Worm (Caenorhabditis elegans) whole organism, early embryonic: ENCODE results near the gene F53A2.9.

ENCODE experiments used
- B0310.2 ChIP-seq: sonication (generic microtip); optimal IDR thresholded peaks from 2 replicates; lab custom pipeline; 2016; ENCODE audit warnings: mild to moderate bottlenecking, missing genetic modification characterization, missing compliant biosample characterization
- F13C5.2 ChIP-seq: sonication (generic microtip); optimal IDR thresholded peaks from 2 replicates; lab custom pipeline; 2017; ENCODE audit warnings: mild to moderate bottlenecking, missing genetic modification characterization, inconsistent platforms, missing compliant biosample characterization
- aly-1 ChIP-seq: sonication (generic microtip); optimal IDR thresholded peaks from 2 replicates; lab custom pipeline; 2016; ENCODE audit warnings: missing genetic modification characterization, missing compliant biosample characterization
- ama-1 ChIP-seq: fragments of 150-350 bp; optimal IDR thresholded peaks from 2 replicates; lab custom pipeline; 2014
- ceh-13 ChIP-seq: fragments of 200-800 bp; sonication (Bioruptor generic); optimal IDR thresholded peaks from 2 replicates; lab custom pipeline; 2018; ENCODE audit warnings: mild to moderate bottlenecking, missing genetic modification characterization, missing compliant biosample characterization
- ceh-36 ChIP-seq: sonication (generic microtip); optimal IDR thresholded peaks from 2 replicates; lab custom pipeline; 2016; ENCODE audit warnings: missing genetic modification characterization, inconsistent platforms, missing compliant biosample characterization
- ets-7 ChIP-seq: sonication (generic microtip); optimal IDR thresholded peaks from 2 replicates; lab custom pipeline; 2016; ENCODE audit warnings: missing genotype, missing genetic modification characterization, missing compliant biosample characterization
- flt-1 ChIP-seq: fragments of 200-800 bp; sonication (Bioruptor generic); IDR thresholded peaks from 2 replicates; pipeline ENCODE4 v1.3.6; 2022; ENCODE audit warnings: missing genetic modification characterization, missing compliant biosample characterization
- hmbx-1 ChIP-seq: sonication (generic microtip); optimal IDR thresholded peaks from 2 replicates; lab custom pipeline; 2016; ENCODE audit warnings: mild to moderate bottlenecking, missing genetic modification characterization, missing compliant biosample characterization
- hmg-4 ChIP-seq: fragments of 200-800 bp; sonication (Bioruptor generic); optimal IDR thresholded peaks from 2 replicates; lab custom pipeline; 2018; ENCODE audit warnings: mild to moderate bottlenecking, missing genetic modification characterization, missing compliant biosample characterization
- hnd-1 ChIP-seq: sonication (generic microtip); optimal IDR thresholded peaks from 2 replicates; lab custom pipeline; 2016; ENCODE audit warnings: missing genetic modification characterization, missing compliant biosample characterization
- pes-1 ChIP-seq: fragments of 200-800 bp; sonication (Bioruptor generic); IDR thresholded peaks from 2 replicates; pipeline ENCODE4 v1.3.6; 2022; ENCODE audit warnings: missing genetic modification reagents, missing genetic modification characterization, missing compliant biosample characterization
- scrt-1 ChIP-seq: fragments of 200-800 bp; sonication (Bioruptor generic); IDR thresholded peaks from 2 replicates; pipeline ENCODE4 v1.3.6; 2022; ENCODE audit warnings: missing genetic modification characterization, missing compliant biosample characterization
- sea-1 ChIP-seq: fragments of 200-800 bp; sonication (Bioruptor generic); conservative IDR thresholded peaks from 2 replicates; pipeline ENCODE4 v1.3.6; 2022; ENCODE audit warnings: missing genetic modification characterization, missing compliant biosample characterization
- tbx-11 ChIP-seq: fragments of 200-800 bp; sonication (Bioruptor generic); IDR thresholded peaks from 2 replicates; pipeline ENCODE4 v1.3.6; 2022; ENCODE audit warnings: missing genetic modification characterization, missing compliant biosample characterization
- tbx-37 ChIP-seq: fragments of 200-800 bp; sonication (Bioruptor generic); conservative IDR thresholded peaks from 2 replicates; pipeline ENCODE4 v1.3.6; 2022; ENCODE audit warnings: missing genetic modification reagents, missing genetic modification characterization, missing compliant biosample characterization
- tra-4 ChIP-seq: sonication (generic microtip); optimal IDR thresholded peaks from 2 replicates; lab custom pipeline; 2017; ENCODE audit warnings: missing genetic modification characterization, missing compliant biosample characterization

The F53A2.9 gene

DNA sequence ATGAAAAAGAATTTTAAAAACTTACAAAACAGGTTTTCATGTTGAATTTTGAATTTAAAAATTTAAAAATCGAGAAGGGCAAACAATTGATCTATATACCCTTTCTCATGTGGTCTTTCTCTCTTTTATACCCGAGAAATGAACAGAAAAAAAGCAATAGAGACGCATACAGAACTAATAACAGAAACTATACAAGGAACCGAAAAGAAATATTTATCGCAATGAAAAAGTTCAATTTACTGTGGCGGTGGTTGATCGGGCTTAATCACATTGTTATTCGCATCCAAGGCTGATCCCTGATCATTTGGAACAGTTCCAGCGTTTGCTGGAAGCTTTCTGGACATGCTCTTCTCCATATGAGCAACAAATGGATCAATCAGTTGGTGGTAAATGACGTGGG, 19.1 kb upstream of the F53A2.9 start, which contains the start of gene T03F6.10:
TSS of gene T03F6.10 (minus strand) at position 101 of the 400 bp plus-strand sequence.
- TF ChIP-seq aly-1 (tag; lab: Kevin White, UChicago) (no peak), tbx-37 (GFP tag; lab: Robert Waterston, UW) (no peak), sea-1 (GFP tag; lab: Robert Waterston, UW) (no peak), ets-7 (tag; lab: Kevin White, UChicago) (no peak), pes-1 (GFP tag; lab: Robert Waterston, UW) (no peak), hmg-4 (GFP tag; lab: Kevin White, UChicago) (no peak), flt-1 (GFP tag; lab: Robert Waterston, UW) (no peak), B0310.2 (tag; lab: Kevin White, UChicago) (no peak), hnd-1 (tag; lab: Kevin White, UChicago) (no peak), ceh-36 (tag; lab: Kevin White, UChicago) (no peak), F13C5.2 (tag; lab: Kevin White, UChicago) (no peak), ceh-13 (GFP tag; lab: Kevin White, UChicago) (no peak), hmbx-1 (no peak), scrt-1 (GFP tag; lab: Robert Waterston, UW) (no peak), ama-1 (lab: Kevin White, UChicago) (no peak), tbx-11 (GFP tag; lab: Robert Waterston, UW) (no peak), tra-4 (no peak)

DNA sequence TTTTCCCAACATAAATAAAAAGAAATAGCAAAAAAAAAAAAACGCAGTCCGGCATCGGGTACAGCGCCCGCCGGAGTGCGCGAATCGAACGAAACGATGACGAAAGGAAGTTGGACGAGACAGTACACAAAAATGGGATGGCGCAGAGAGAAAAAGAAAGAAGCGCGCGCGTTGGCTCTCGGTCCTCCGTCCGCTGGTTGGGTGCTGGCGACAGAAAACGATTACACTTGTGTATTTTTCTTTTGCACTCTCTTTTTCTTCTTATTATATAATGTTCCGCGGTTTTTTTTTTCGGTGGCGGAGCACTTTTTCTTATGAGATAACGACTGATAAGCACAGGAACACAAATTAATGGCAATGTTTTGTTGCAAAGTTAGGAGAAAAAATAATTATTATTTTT, 18.1 kb upstream of the F53A2.9 start:
- TF ChIP-seq F13C5.2 (tag; lab: Kevin White, UChicago), result peak; percentile 1
- TF ChIP-seq scrt-1 (GFP tag; lab: Robert Waterston, UW), result no peak

DNA sequence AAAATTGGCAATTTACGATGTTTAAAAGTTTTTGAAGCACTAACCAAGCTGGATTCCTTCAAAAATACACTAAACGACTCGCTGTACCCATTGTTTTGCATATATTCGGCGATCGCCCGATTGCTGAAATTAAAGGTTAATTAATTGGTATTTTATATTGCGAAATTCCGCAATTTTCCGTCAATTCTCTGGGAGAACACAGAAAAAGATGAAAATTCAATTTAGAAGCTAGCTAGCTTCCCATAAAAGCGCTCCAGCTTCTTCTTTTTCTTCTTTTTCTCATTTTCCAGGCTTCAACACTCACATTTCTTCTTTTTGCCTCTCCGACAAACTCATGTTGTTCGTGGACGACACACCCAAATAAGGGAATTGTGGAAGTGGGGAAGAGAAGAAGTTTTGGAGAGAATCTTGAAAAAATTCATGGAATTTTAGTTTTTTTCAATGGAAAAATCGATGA, 17.2 kb upstream of the F53A2.9 start, which contains the start of gene lis-1:
TSS of gene lis-1 (minus strand) at position 407 of the 457 bp plus-strand sequence.
- TF ChIP-seq ets-7 (tag; lab: Kevin White, UChicago) (no peak), hmbx-1 (no peak), B0310.2 (tag; lab: Kevin White, UChicago) (no peak), tra-4 (no peak), tbx-11 (GFP tag; lab: Robert Waterston, UW) (no peak), ama-1 (lab: Kevin White, UChicago) (no peak), F13C5.2 (tag; lab: Kevin White, UChicago) (no peak), pes-1 (GFP tag; lab: Robert Waterston, UW) (no peak), hmg-4 (GFP tag; lab: Kevin White, UChicago) (no peak), flt-1 (GFP tag; lab: Robert Waterston, UW) (no peak), tbx-37 (GFP tag; lab: Robert Waterston, UW) (no peak), ceh-36 (tag; lab: Kevin White, UChicago) (no peak), ceh-13 (GFP tag; lab: Kevin White, UChicago) (no peak), sea-1 (GFP tag; lab: Robert Waterston, UW) (no peak), aly-1 (tag; lab: Kevin White, UChicago) (no peak), hnd-1 (tag; lab: Kevin White, UChicago) (no peak)

DNA sequence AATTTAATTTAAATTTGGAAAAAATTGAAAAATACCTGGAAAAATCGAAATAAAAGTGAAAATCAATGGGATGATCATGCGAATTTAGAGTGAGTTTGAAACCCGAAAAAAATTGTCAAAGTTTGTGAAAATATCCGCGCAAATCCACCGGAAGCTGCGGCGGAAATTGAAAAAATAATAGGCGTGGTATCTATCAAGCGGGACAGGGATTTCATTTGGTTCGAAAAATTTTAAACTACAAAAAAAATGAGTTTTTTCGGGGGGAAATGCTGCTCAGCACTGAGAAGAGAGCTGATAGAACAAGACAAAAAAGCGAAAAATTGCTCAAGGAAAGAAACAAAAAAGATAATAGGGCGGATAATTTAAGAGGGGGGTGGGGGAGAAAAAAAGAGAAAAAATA, 11.8 kb upstream of the F53A2.9 start, which contains the start of gene T03F6.9:
TSS of gene T03F6.9 (minus strand) at position 101 of the 400 bp plus-strand sequence.
- TF ChIP-seq tbx-37 (GFP tag; lab: Robert Waterston, UW) (no peak), pes-1 (GFP tag; lab: Robert Waterston, UW) (no peak), hnd-1 (tag; lab: Kevin White, UChicago) (no peak), flt-1 (GFP tag; lab: Robert Waterston, UW) (no peak)

DNA sequence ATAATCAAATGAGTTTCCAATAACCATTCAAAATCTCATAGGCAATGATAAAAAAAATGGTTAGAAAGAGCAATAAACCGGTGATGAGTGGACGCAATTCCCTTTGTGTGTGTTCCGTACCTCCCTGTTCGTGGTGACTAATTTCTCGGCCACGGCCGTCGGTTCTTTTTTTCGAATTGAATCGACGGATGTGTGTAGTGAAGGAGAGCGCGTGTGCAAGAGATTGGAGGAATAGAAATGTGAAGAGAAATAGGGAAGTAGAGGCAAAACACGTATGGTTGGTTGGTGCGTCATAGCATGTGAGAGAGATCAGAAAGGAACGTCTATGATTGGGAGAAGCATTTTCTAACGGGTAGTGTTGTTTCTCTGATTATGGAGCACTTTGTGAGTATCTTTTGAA, 691 bp upstream of the F53A2.9 start:
- TF ChIP-seq F13C5.2 (tag; lab: Kevin White, UChicago), result peak; percentile 25
- TF ChIP-seq hnd-1 (tag; lab: Kevin White, UChicago), result no peak
- TF ChIP-seq hmg-4 (GFP tag; lab: Kevin White, UChicago), result peak; percentile 50
- TF ChIP-seq tbx-37 (GFP tag; lab: Robert Waterston, UW), result peak; percentile 19; the same call in 1 of the 2 replicates
- TF ChIP-seq sea-1 (GFP tag; lab: Robert Waterston, UW), result no peak

DNA sequence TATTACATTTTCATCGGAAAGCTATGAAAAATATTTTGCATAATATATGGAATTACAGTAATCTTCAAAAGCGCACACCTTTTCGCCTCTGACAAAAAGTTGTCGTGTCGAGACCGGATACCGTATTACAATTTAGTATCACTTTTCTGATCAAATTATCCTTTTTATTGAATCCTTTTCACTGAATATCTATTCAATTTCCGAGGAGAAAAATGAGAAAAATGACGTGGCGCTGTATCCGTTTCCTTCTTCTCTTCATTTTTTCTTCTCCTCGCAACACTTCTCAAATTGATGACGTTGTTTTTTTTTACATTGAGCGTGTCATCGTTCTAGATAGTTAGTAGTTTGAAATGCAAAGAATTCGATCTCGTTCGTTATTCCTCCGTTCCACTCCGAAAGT, 8.2 kb downstream of the F53A2.9 start:
- TF ChIP-seq B0310.2 (tag; lab: Kevin White, UChicago) (no peak), scrt-1 (GFP tag; lab: Robert Waterston, UW) (no peak), flt-1 (GFP tag; lab: Robert Waterston, UW) (no peak), ceh-36 (tag; lab: Kevin White, UChicago) (no peak), ama-1 (lab: Kevin White, UChicago) (no peak), hnd-1 (tag; lab: Kevin White, UChicago) (no peak), hmbx-1 (no peak), hmg-4 (GFP tag; lab: Kevin White, UChicago) (no peak), sea-1 (GFP tag; lab: Robert Waterston, UW) (no peak), pes-1 (GFP tag; lab: Robert Waterston, UW) (no peak), ceh-13 (GFP tag; lab: Kevin White, UChicago) (no peak), tbx-37 (GFP tag; lab: Robert Waterston, UW) (no peak), ets-7 (tag; lab: Kevin White, UChicago) (no peak), tra-4 (no peak), tbx-11 (GFP tag; lab: Robert Waterston, UW) (no peak), F13C5.2 (tag; lab: Kevin White, UChicago) (no peak), aly-1 (tag; lab: Kevin White, UChicago) (no peak)

DNA sequence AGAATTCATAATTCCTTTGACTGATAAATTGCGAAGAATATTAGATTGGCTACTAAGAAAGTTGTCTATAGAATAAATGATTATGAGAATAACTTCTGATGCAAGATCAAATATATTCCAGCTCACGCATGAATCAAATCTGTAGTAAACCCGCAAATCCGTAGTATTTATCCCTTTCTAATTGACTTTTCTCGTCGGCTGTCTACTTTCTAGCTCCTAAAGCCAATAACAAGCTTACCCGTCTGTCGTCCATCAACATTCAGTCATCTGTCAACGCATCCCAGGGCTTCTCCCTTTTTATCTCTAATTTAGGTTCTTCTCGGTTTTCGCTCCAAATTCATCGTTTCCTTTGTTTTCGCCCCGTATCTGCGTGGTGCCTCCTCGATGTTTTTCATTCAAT, 10.3 kb downstream of the F53A2.9 start:
- no peak for TF ChIP-seq tbx-11 (GFP tag; lab: Robert Waterston, UW)
- TF ChIP-seq ets-7 (tag; lab: Kevin White, UChicago), result no peak
- no peak for TF ChIP-seq hnd-1 (tag; lab: Kevin White, UChicago)
- TF ChIP-seq flt-1 (GFP tag; lab: Robert Waterston, UW), result no peak
- no peak for TF ChIP-seq hmbx-1
- no peak for TF ChIP-seq sea-1 (GFP tag; lab: Robert Waterston, UW)
- no peak for TF ChIP-seq scrt-1 (GFP tag; lab: Robert Waterston, UW)
- TF ChIP-seq ceh-13 (GFP tag; lab: Kevin White, UChicago), result no peak
- TF ChIP-seq ama-1 (lab: Kevin White, UChicago), result no peak
- TF ChIP-seq tbx-37 (GFP tag; lab: Robert Waterston, UW), result no peak
- no peak for TF ChIP-seq tra-4
- no peak for TF ChIP-seq aly-1 (tag; lab: Kevin White, UChicago)
- TF ChIP-seq hmg-4 (GFP tag; lab: Kevin White, UChicago), result no peak
